Worm (Caenorhabditis elegans) whole organism, mixed stage, embryonic: Measurements from ENCODE around the gene copb-2.

Experiments used
- bed-3 ChIP-seq: fragments of 200-800 bp; sonication (Bioruptor generic); optimal IDR thresholded peaks from 3 replicates; lab custom pipeline; 2018; ENCODE audit warnings: mild to moderate bottlenecking, missing genetic modification characterization, moderate library complexity, missing compliant biosample characterization
- blmp-1 ChIP-seq: fragments of 150-350 bp; optimal IDR thresholded peaks from 2 replicates; lab custom pipeline; 2014; ENCODE audit warnings: missing biosample characterization, missing genetic modification characterization
- ceh-39 ChIP-seq: fragments of 150-350 bp; optimal IDR thresholded peaks from 2 replicates; lab custom pipeline; 2014; ENCODE audit warnings: missing biosample characterization, missing genetic modification characterization
- ceh-43 ChIP-seq: fragments of 200-800 bp; sonication (Bioruptor generic); optimal IDR thresholded peaks from 2 replicates; lab custom pipeline; 2018; ENCODE audit warnings: mild to moderate bottlenecking, missing genetic modification characterization, moderate library complexity, missing compliant biosample characterization
- ces-1 ChIP-seq: fragments of 150-350 bp; optimal IDR thresholded peaks from 2 replicates; lab custom pipeline; 2014; ENCODE audit warnings: missing biosample characterization, missing genetic modification reagents, missing genetic modification characterization
- cnd-1 ChIP-seq: fragments of 200-800 bp; sonication (Bioruptor generic); optimal IDR thresholded peaks from 2 replicates; lab custom pipeline; 2018; ENCODE audit warnings: mild to moderate bottlenecking, missing genetic modification characterization, missing compliant biosample characterization
- drap-1 ChIP-seq: fragments of 200-800 bp; sonication (Bioruptor generic); optimal IDR thresholded peaks from 3 replicates; lab custom pipeline; 2018; ENCODE audit warnings: mild to moderate bottlenecking, missing genetic modification characterization, missing compliant biosample characterization
- ham-2 ChIP-seq: fragments of 200-800 bp; sonication (Bioruptor generic); optimal IDR thresholded peaks from 2 replicates; lab custom pipeline; 2018; ENCODE audit warnings: mild to moderate bottlenecking, missing genetic modification characterization, missing compliant biosample characterization
- hlh-1 ChIP-seq: fragments of 150-350 bp; optimal IDR thresholded peaks from 2 replicates; lab custom pipeline; 2014; ENCODE audit warnings: missing biosample characterization, missing genetic modification reagents, missing genetic modification characterization
- lin-32 ChIP-seq: fragments of 200-800 bp; sonication (Bioruptor generic); optimal IDR thresholded peaks from 2 replicates; lab custom pipeline; 2018; ENCODE audit warnings: mild to moderate bottlenecking, missing genetic modification characterization, missing compliant biosample characterization
- lsy-2 ChIP-seq: fragments of 150-350 bp; optimal IDR thresholded peaks from 2 replicates; lab custom pipeline; 2014; ENCODE audit warnings: missing biosample characterization, missing genetic modification characterization
- mab-5 ChIP-seq: fragments of 150-350 bp; optimal IDR thresholded peaks from 2 replicates; lab custom pipeline; 2014; ENCODE audit warnings: missing biosample characterization, missing genetic modification characterization
- mls-2 ChIP-seq: sonication (generic microtip); optimal IDR thresholded peaks from 2 replicates; lab custom pipeline; 2016; ENCODE audit warnings: mild to moderate bottlenecking, missing genetic modification characterization, moderate library complexity, missing compliant biosample characterization
- nhr-12 ChIP-seq: fragments of 150-350 bp; optimal IDR thresholded peaks from 2 replicates; lab custom pipeline; 2014; ENCODE audit warnings: missing biosample characterization, missing genetic modification characterization
- nhr-2 ChIP-seq: fragments of 150-350 bp; optimal IDR thresholded peaks from 2 replicates; lab custom pipeline; 2014; ENCODE audit warnings: missing biosample characterization, missing genetic modification characterization
- nhr-76 ChIP-seq: sonication (generic microtip); optimal IDR thresholded peaks from 2 replicates; lab custom pipeline; 2017; ENCODE audit warnings: missing biosample characterization, missing genetic modification characterization
- pha-4 ChIP-seq: fragments of 150-350 bp; optimal IDR thresholded peaks from 2 replicates; lab custom pipeline; 2018; ENCODE audit warnings: missing biosample characterization, missing genetic modification reagents, missing genetic modification characterization
- sem-2 ChIP-seq: fragments of 200-800 bp; sonication (Bioruptor generic); optimal IDR thresholded peaks from 2 replicates; lab custom pipeline; 2018; ENCODE audit warnings: mild to moderate bottlenecking, missing genetic modification characterization, missing compliant biosample characterization
- sptf-1 ChIP-seq: sonication (generic microtip); optimal IDR thresholded peaks from 2 replicates; lab custom pipeline; 2017; ENCODE audit warnings: mild to moderate bottlenecking, missing genetic modification characterization, moderate library complexity, missing compliant biosample characterization
- unc-62 ChIP-seq: fragments of 150-350 bp; optimal IDR thresholded peaks from 2 replicates; lab custom pipeline; 2014; ENCODE audit warnings: missing biosample characterization, missing genetic modification reagents, missing genetic modification characterization
- zip-8 ChIP-seq: fragments of 150-350 bp; optimal IDR thresholded peaks from 2 replicates; lab custom pipeline; 2014; ENCODE audit warnings: missing biosample characterization, missing genetic modification characterization

copb-2 gene

ce11 chrIV:9511640-9512039, 52.1 kb downstream of the copb-2 start:
- TF ChIP-seq drap-1 (GFP tag; lab: Kevin White, UChicago), result no peak
- TF ChIP-seq nhr-76 (tag; lab: Kevin White, UChicago), result no peak
- no peak for TF ChIP-seq blmp-1 (tag; lab: Kevin White, UChicago)

DNA sequence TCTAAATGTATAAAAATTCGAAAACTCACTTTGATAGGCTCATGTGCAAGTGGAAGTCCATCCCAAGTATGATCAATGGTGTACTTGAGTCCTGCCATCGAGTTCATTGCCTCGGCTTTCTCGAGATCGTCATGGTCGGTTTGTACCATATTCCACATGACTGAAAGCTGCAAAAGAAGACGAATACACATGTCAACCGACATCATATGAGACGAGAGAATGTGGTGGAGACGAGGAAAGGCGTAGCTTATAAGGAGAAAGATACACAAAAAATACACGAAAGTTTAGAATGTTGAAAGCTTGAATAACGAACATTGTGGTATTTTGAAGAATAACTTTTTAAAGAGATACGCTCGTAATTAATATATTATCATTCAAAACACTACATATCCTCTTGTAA, 53.3 kb downstream of the copb-2 start, which contains the start of gene C33A12.3:
Gene C33A12.3, minus strand, starts transcription at position 167 of the 400 bp plus-strand sequence.
- TF ChIP-seq mab-5 (tag; lab: Kevin White, UChicago), result no peak
- no peak for TF ChIP-seq unc-62
- TF ChIP-seq ceh-43 (GFP tag; lab: Kevin White, UChicago), result no peak
- TF ChIP-seq sem-2 (GFP tag; lab: Kevin White, UChicago), result no peak
- TF ChIP-seq cnd-1 (tag; lab: Kevin White, UChicago), result no peak
- TF ChIP-seq hlh-1 (tag; lab: Kevin White, UChicago), result no peak
- TF ChIP-seq nhr-12 (tag; lab: Kevin White, UChicago), result no peak
- TF ChIP-seq bed-3, result no peak
- TF ChIP-seq pha-4 (tag; lab: Kevin White, UChicago), result no peak
- no peak for TF ChIP-seq sptf-1 (tag; lab: Kevin White, UChicago)
- TF ChIP-seq ceh-39 (tag; lab: Kevin White, UChicago), result no peak
- TF ChIP-seq lin-32, result no peak
- no peak for TF ChIP-seq nhr-2 (tag; lab: Kevin White, UChicago)
- TF ChIP-seq ces-1 (GFP tag; lab: Kevin White, UChicago), result no peak
- no peak for TF ChIP-seq nhr-76 (tag; lab: Kevin White, UChicago)
- TF ChIP-seq, all 35 proteins: peak for 0

- no peak for TF ChIP-seq zip-8
- no peak for TF ChIP-seq hlh-1 (tag; lab: Kevin White, UChicago)
- TF ChIP-seq ham-2 (GFP tag; lab: Kevin White, UChicago), result peak; percentile 67
- TF ChIP-seq mls-2 (tag; lab: Kevin White, UChicago), result no peak
- TF ChIP-seq bed-3, result no peak
- TF ChIP-seq ces-1 (GFP tag; lab: Kevin White, UChicago), result peak; percentile 41
- no peak for TF ChIP-seq nhr-12 (tag; lab: Kevin White, UChicago)
- TF ChIP-seq nhr-2 (tag; lab: Kevin White, UChicago), result no peak
- TF ChIP-seq lsy-2, result peak; percentile 32
- TF ChIP-seq sptf-1 (tag; lab: Kevin White, UChicago), result no peak
- TF ChIP-seq blmp-1 (tag; lab: Kevin White, UChicago), result peak; percentile 51
Measured at ce11 chrIV:9513360-9513777, 53.8 kb downstream of the copb-2 start.
